Worm (Caenorhabditis elegans): ENCODE results near the gene C44B7.7.

ce11 chrII:6887319-6888005, 7.5 kb upstream of the C44B7.7 start, which contains the start of gene pmp-2:
- no peak for TF ChIP-seq nhr-48 (tag; optimal IDR thresholded peaks at IDR 0.05)
- TF ChIP-seq pqm-1 (tag; optimal IDR thresholded peaks at IDR 0.05), result peak; percentile 29
- no peak for TF ChIP-seq aha-1 (tag)
- no peak for TF ChIP-seq ZK546.5 (tag; optimal IDR thresholded peaks at IDR 0.05)
- no peak for TF ChIP-seq nhr-10 (tag; optimal IDR thresholded peaks at IDR 0.05)
- TF ChIP-seq fkh-10 (GFP tag; optimal IDR thresholded peaks at IDR 0.05), result no peak
